Fruit fly (Drosophila melanogaster) whole organism, prepupa: ENCODE results near the gene Dus2.

Experiments used
- Blimp-1 ChIP-seq: fragments of 200-800 bp; sonication (Bioruptor generic); optimal IDR thresholded peaks from 3 replicates; lab custom pipeline; 2017; ENCODE audit warnings: missing biosample characterization, missing genetic modification characterization, mild to moderate bottlenecking, moderate library complexity, missing genetic modification reagents
- CG10631 ChIP-seq: fragments of 200-800 bp; sonication (Bioruptor generic); optimal IDR thresholded peaks from 2 replicates; lab custom pipeline; 2016; ENCODE audit warnings: missing biosample characterization, missing genetic modification characterization
- CG10669 ChIP-seq: fragments of 200-800 bp; sonication (Bioruptor generic); optimal IDR thresholded peaks from 3 replicates; lab custom pipeline; 2018; ENCODE audit warnings: missing biosample characterization, mild to moderate bottlenecking, missing genetic modification characterization, moderate library complexity
- CG11294 ChIP-seq: fragments of 200-800 bp; sonication (Bioruptor generic); IDR thresholded peaks from 2 replicates; pipeline ENCODE4 v1.3.6; 2022; ENCODE audit warnings: missing biosample characterization, missing genetic modification characterization
- CG11762 ChIP-seq: fragments of 200-800 bp; sonication (Bioruptor generic); optimal IDR thresholded peaks from 3 replicates; lab custom pipeline; 2016; ENCODE audit warnings: missing biosample characterization, missing genetic modification characterization; ENCODE audit not compliant: insufficient read depth
- CG11902 ChIP-seq: fragments of 200-800 bp; sonication (Bioruptor generic); optimal IDR thresholded peaks from 3 replicates; lab custom pipeline; 2016; ENCODE audit warnings: missing biosample characterization, missing genetic modification characterization
- CG15336 ChIP-seq: fragments of 200-800 bp; sonication (Bioruptor generic); IDR thresholded peaks from 2 replicates; pipeline ENCODE4 v1.3.6; 2022; ENCODE audit warnings: missing biosample characterization, missing genetic modification characterization
- CG1621 ChIP-seq: fragments of 200-800 bp; sonication (Bioruptor generic); optimal IDR thresholded peaks from 3 replicates; lab custom pipeline; 2018; ENCODE audit warnings: missing biosample characterization, mild to moderate bottlenecking, missing genetic modification characterization
- CG16779 ChIP-seq: fragments of 200-800 bp; sonication (Bioruptor generic); optimal IDR thresholded peaks from 3 replicates; lab custom pipeline; 2017; ENCODE audit warnings: missing biosample characterization, mild to moderate bottlenecking, missing genetic modification characterization
- CG3032 ChIP-seq: fragments of 200-800 bp; optimal IDR thresholded peaks from 2 replicates; lab custom pipeline; 2019; ENCODE audit warnings: missing biosample characterization, mild to moderate bottlenecking, missing genetic modification characterization, moderate library complexity
- CG31627 ChIP-seq: fragments of 200-800 bp; sonication (Bioruptor generic); optimal IDR thresholded peaks from 3 replicates; lab custom pipeline; 2016; ENCODE audit warnings: missing biosample characterization, missing genetic modification characterization
- CG32006 ChIP-seq: fragments of 200-800 bp; sonication (Bioruptor generic); optimal IDR thresholded peaks from 3 replicates; lab custom pipeline; 2017; ENCODE audit warnings: missing biosample characterization, mild to moderate bottlenecking, missing genetic modification characterization
- CG34406 ChIP-seq: fragments of 200-800 bp; sonication (Bioruptor generic); optimal IDR thresholded peaks from 3 replicates; lab custom pipeline; 2016; ENCODE audit warnings: missing biosample characterization, missing genetic modification characterization
- CG3919 ChIP-seq: fragments of 200-800 bp; sonication (Bioruptor generic); optimal IDR thresholded peaks from 3 replicates; lab custom pipeline; 2016; ENCODE audit warnings: missing biosample characterization, missing genetic modification characterization
- CG4318 ChIP-seq: fragments of 200-800 bp; sonication (Bioruptor generic); optimal IDR thresholded peaks from 3 replicates; lab custom pipeline; 2017; ENCODE audit warnings: missing biosample characterization, mild to moderate bottlenecking, missing genetic modification characterization
- CG6163 ChIP-seq: fragments of 200-800 bp; sonication (Bioruptor generic); IDR thresholded peaks from 3 replicates; pipeline ENCODE4 v1.3.6; 2022; ENCODE audit warnings: missing biosample characterization, missing genetic modification characterization
- CG6276 ChIP-seq: fragments of 200-800 bp; sonication (Bioruptor generic); optimal IDR thresholded peaks from 2 replicates; lab custom pipeline; 2017; ENCODE audit warnings: missing biosample characterization, mild to moderate bottlenecking, missing genetic modification characterization
- CG6792 ChIP-seq: fragments of 200-800 bp; sonication (Bioruptor generic); optimal IDR thresholded peaks from 3 replicates; lab custom pipeline; 2016; ENCODE audit warnings: missing biosample characterization, missing genetic modification characterization
- CG6808 ChIP-seq: fragments of 200-800 bp; sonication (Bioruptor generic); optimal IDR thresholded peaks from 3 replicates; lab custom pipeline; 2017; ENCODE audit warnings: missing biosample characterization, missing genetic modification characterization, mild to moderate bottlenecking, moderate library complexity, missing genetic modification reagents
- CG6854 ChIP-seq: fragments of 200-800 bp; sonication (Bioruptor generic); optimal IDR thresholded peaks from 2 replicates; lab custom pipeline; 2017; ENCODE audit warnings: missing biosample characterization, mild to moderate bottlenecking, missing genetic modification characterization
- CG7368 ChIP-seq: fragments of 200-800 bp; sonication (Bioruptor generic); optimal IDR thresholded peaks from 3 replicates; lab custom pipeline; 2016; ENCODE audit warnings: missing biosample characterization, missing genetic modification characterization
- CG8119 ChIP-seq: fragments of 200-800 bp; sonication (Bioruptor generic); IDR thresholded peaks from 3 replicates; pipeline ENCODE4 v1.3.6; 2022; ENCODE audit warnings: missing biosample characterization, missing genetic modification characterization
- CG8632 ChIP-seq: fragments of 200-800 bp; sonication (Bioruptor generic); optimal IDR thresholded peaks from 3 replicates; lab custom pipeline; 2016; ENCODE audit warnings: missing biosample characterization, missing genetic modification characterization
- CG9139 ChIP-seq: fragments of 200-800 bp; sonication (Bioruptor generic); optimal IDR thresholded peaks from 3 replicates; lab custom pipeline; 2017; ENCODE audit warnings: missing biosample characterization, mild to moderate bottlenecking, missing genetic modification characterization
- Eip75B ChIP-seq: fragments of 200-800 bp; sonication (Bioruptor generic); optimal IDR thresholded peaks from 3 replicates; lab custom pipeline; 2016; ENCODE audit warnings: missing biosample characterization, missing genetic modification characterization
- Eip78C ChIP-seq: fragments of 200-800 bp; sonication (Bioruptor generic); peaks from one replicate; lab custom pipeline; 2016; ENCODE audit warnings: missing biosample characterization, missing genetic modification characterization
- Eip93F ChIP-seq: fragments of 200-800 bp; sonication (Bioruptor generic); optimal IDR thresholded peaks from 2 replicates; lab custom pipeline; 2016; ENCODE audit warnings: missing biosample characterization, mild to moderate bottlenecking, missing genetic modification characterization
- Ets21C ChIP-seq: fragments of 200-800 bp; sonication (Bioruptor generic); optimal IDR thresholded peaks from 3 replicates; lab custom pipeline; 2016; ENCODE audit warnings: missing biosample characterization, missing genetic modification characterization
- Ets96B ChIP-seq: fragments of 200-800 bp; optimal IDR thresholded peaks from 2 replicates; lab custom pipeline; 2019; ENCODE audit warnings: missing biosample characterization, mild to moderate bottlenecking, missing genetic modification characterization, moderate library complexity
- Gug ChIP-seq: fragments of 200-800 bp; sonication (Bioruptor generic); IDR thresholded peaks from 2 replicates; pipeline ENCODE4 v1.3.6; 2022; ENCODE audit warnings: missing biosample characterization, missing genetic modification characterization
- Hr38 ChIP-seq: sonication (Bioruptor generic); optimal IDR thresholded peaks from 2 replicates; lab custom pipeline; 2016; ENCODE audit warnings: missing biosample characterization, missing genetic modification characterization
- Hr39 ChIP-seq: fragments of 200-800 bp; sonication (Bioruptor generic); optimal IDR thresholded peaks from 2 replicates; lab custom pipeline; 2016; ENCODE audit warnings: missing biosample characterization, missing genetic modification characterization
- Lpt ChIP-seq: fragments of 200-800 bp; sonication (Bioruptor generic); optimal IDR thresholded peaks from 3 replicates; lab custom pipeline; 2016; ENCODE audit warnings: missing biosample characterization, missing genetic modification characterization
- Met ChIP-seq: fragments of 200-800 bp; sonication (Bioruptor generic); optimal IDR thresholded peaks from 3 replicates; lab custom pipeline; 2016; ENCODE audit warnings: missing biosample characterization, missing genetic modification characterization
- OdsH ChIP-seq: fragments of 200-800 bp; sonication (Bioruptor generic); optimal IDR thresholded peaks from 3 replicates; lab custom pipeline; 2016; ENCODE audit warnings: missing biosample characterization, missing genetic modification characterization
- Smox ChIP-seq: fragments of 200-800 bp; sonication (Bioruptor generic); optimal IDR thresholded peaks from 3 replicates; lab custom pipeline; 2016; ENCODE audit warnings: missing biosample characterization, missing genetic modification characterization
- Sox102F ChIP-seq: fragments of 200-800 bp; sonication (Bioruptor generic); optimal IDR thresholded peaks from 2 replicates; lab custom pipeline; 2016; ENCODE audit warnings: missing biosample characterization, mild to moderate bottlenecking, missing genetic modification characterization
- achi ChIP-seq: fragments of 200-800 bp; sonication (Bioruptor generic); optimal IDR thresholded peaks from 3 replicates; lab custom pipeline; 2016; ENCODE audit warnings: missing biosample characterization, missing genetic modification characterization
- cyc ChIP-seq: fragments of 200-800 bp; sonication (Bioruptor generic); optimal IDR thresholded peaks from 3 replicates; lab custom pipeline; 2016; ENCODE audit warnings: missing biosample characterization, missing genetic modification characterization
- dac ChIP-seq: fragments of 200-800 bp; sonication (Bioruptor generic); optimal IDR thresholded peaks from 2 replicates; lab custom pipeline; 2017; ENCODE audit warnings: missing biosample characterization, mild to moderate bottlenecking, missing genetic modification characterization
- eg ChIP-seq: fragments of 200-800 bp; sonication (Bioruptor generic); IDR thresholded peaks from 3 replicates; pipeline ENCODE4 v1.3.6; 2022; ENCODE audit warnings: missing biosample characterization, missing genetic modification characterization
- esn ChIP-seq: fragments of 200-800 bp; sonication (Bioruptor generic); optimal IDR thresholded peaks from 2 replicates; lab custom pipeline; 2016; ENCODE audit warnings: missing biosample characterization, mild to moderate bottlenecking, missing genetic modification characterization, moderate library complexity
- fd85E ChIP-seq: fragments of 200-800 bp; sonication (Bioruptor generic); optimal IDR thresholded peaks from 3 replicates; lab custom pipeline; 2016; ENCODE audit warnings: missing biosample characterization, missing genetic modification characterization
- lz ChIP-seq: fragments of 200-800 bp; sonication (Bioruptor generic); optimal IDR thresholded peaks from 3 replicates; lab custom pipeline; 2016; ENCODE audit warnings: missing biosample characterization, missing genetic modification characterization
- net ChIP-seq: fragments of 200-800 bp; sonication (Bioruptor generic); optimal IDR thresholded peaks from 3 replicates; lab custom pipeline; 2016; ENCODE audit warnings: missing biosample characterization, missing genetic modification characterization
- pdm3 ChIP-seq: fragments of 200-800 bp; sonication (Bioruptor generic); optimal IDR thresholded peaks from 3 replicates; lab custom pipeline; 2016; ENCODE audit warnings: missing biosample characterization, missing genetic modification characterization
- salr ChIP-seq, 2 experiments: fragments of 200-800 bp; sonication (Bioruptor generic); optimal IDR thresholded peaks; 3 replicates each; lab custom pipeline; 2016 to 2018; ENCODE audit warnings: missing biosample characterization in 2 of 2, missing genetic modification characterization in 2 of 2, mild to moderate bottlenecking in 1 of 2
- spab ChIP-seq: fragments of 200-800 bp; sonication (Bioruptor generic); optimal IDR thresholded peaks from 2 replicates; lab custom pipeline; 2017; ENCODE audit warnings: missing biosample characterization, mild to moderate bottlenecking, missing genetic modification characterization, missing genetic modification reagents
- ss ChIP-seq, 2 experiments: fragments of 200-800 bp; sonication (Bioruptor generic); optimal IDR thresholded peaks; 2 replicates in 1 of 2; 3 replicates in 1 of 2; lab custom pipeline; 2017 to 2018; ENCODE audit warnings: mild to moderate bottlenecking in 2 of 2, missing biosample characterization in 2 of 2, missing genetic modification characterization in 2 of 2, moderate library complexity in 1 of 2
- svp ChIP-seq: fragments of 200-800 bp; sonication (Bioruptor generic); peaks from one replicate; lab custom pipeline; 2016; ENCODE audit warnings: missing biosample characterization, missing genetic modification characterization

Dus2 gene

dm6 chrX:14214505-14215449 lies 23.0 kb upstream of the Dus2 start:
- TF ChIP-seq achi (GFP tag; lab: Kevin White, UChicago) (peak; percentile 71), CG15336 (GFP tag; lab: Robert Waterston, UW) (peak; percentile 88), salr (GFP tag; optimal IDR thresholded peaks at IDR 0.05; lab: Kevin White, UChicago) (peak; percentile 33 to 59), Lpt (GFP tag; lab: Kevin White, UChicago) (peak; percentile 64), spab (peak; percentile 65), CG10669 (GFP tag; lab: Kevin White, UChicago) (peak; percentile 66), CG6276 (GFP tag; lab: Kevin White, UChicago) (peak; percentile 87), CG6792 (GFP tag; lab: Kevin White, UChicago) (peak; percentile 13), eg (GFP tag; lab: Robert Waterston, UW) (peak; percentile 84), CG11762 (GFP tag; lab: Kevin White, UChicago) (peak; percentile 45), CG6808 (peak; percentile 71), CG9139 (GFP tag; lab: Kevin White, UChicago) (peak; percentile 21), net (GFP tag; lab: Kevin White, UChicago) (peak; percentile 16), CG6163 (GFP tag; lab: Robert Waterston, UW) (peak; percentile 80), Ets21C (GFP tag; lab: Kevin White, UChicago) (no peak), CG31627 (GFP tag; lab: Kevin White, UChicago) (no peak), CG4318 (GFP tag; lab: Kevin White, UChicago) (peak; percentile 69), CG1621 (peak; percentile 47), fd85E (GFP tag; lab: Kevin White, UChicago) (no peak), Gug (GFP tag; lab: Robert Waterston, UW) (peak; percentile 80), Met (peak; percentile 15), Eip78C (GFP tag; lab: Kevin White, UChicago) (peak; percentile 86), Smox (GFP tag; lab: Kevin White, UChicago) (no peak), Hr39 (GFP tag; lab: Kevin White, UChicago) (no peak), Eip93F (no peak), CG8632 (peak; percentile 32), CG11902 (no peak), Ets96B (tag; lab: Kevin White, UChicago) (peak; percentile 75), lz (GFP tag; lab: Kevin White, UChicago) (peak; percentile 2), CG32006 (peak; percentile 91), CG3032 (peak; percentile 75), esn (GFP tag; lab: Kevin White, UChicago) (no peak), ss (GFP tag; optimal IDR thresholded peaks at IDR 0.05; lab: Kevin White, UChicago) (peak; percentile 33 to 64), svp (GFP tag; lab: Kevin White, UChicago) (no peak), CG11294 (GFP tag; lab: Robert Waterston, UW) (peak; percentile 85), CG6854 (GFP tag; lab: Kevin White, UChicago) (peak; percentile 13), Eip75B (GFP tag; lab: Kevin White, UChicago) (no peak), cyc (no peak), dac (peak; percentile 69), Blimp-1 (GFP tag; lab: Kevin White, UChicago) (no peak), CG16779 (tag; lab: Kevin White, UChicago) (peak; percentile 80), OdsH (GFP tag; lab: Kevin White, UChicago) (peak; percentile 71), CG3919 (GFP tag; lab: Kevin White, UChicago) (peak; percentile 61), CG34406 (GFP tag; lab: Kevin White, UChicago) (peak; percentile 46), Hr38 (GFP tag; lab: Kevin White, UChicago) (no peak), pdm3 (GFP tag; lab: Kevin White, UChicago) (peak; percentile 47), CG10631 (peak; percentile 73), Sox102F (GFP tag; lab: Kevin White, UChicago) (no peak), CG8119 (GFP tag; lab: Robert Waterston, UW) (peak; percentile 86), CG7368 (GFP tag; lab: Kevin White, UChicago) (no peak)
